Fruit fly (Drosophila melanogaster) whole organism, wandering third instar larva: ENCODE results near the gene slgA.

Experiments
- Abd-B ChIP-seq: fragments of >200 bp; optimal IDR thresholded peaks from 2 replicates; lab custom pipeline; 2017; ENCODE audit warnings: missing biosample characterization, missing genetic modification characterization
- Myc ChIP-seq: fragments of >200 bp; optimal IDR thresholded peaks from 2 replicates; lab custom pipeline; 2017
- ey ChIP-seq: fragments of 200-800 bp; sonication (Bioruptor generic); optimal IDR thresholded peaks from 2 replicates; lab custom pipeline; 2016; ENCODE audit warnings: missing biosample characterization, missing genetic modification characterization
- jim ChIP-seq: fragments of 175-275, 200-325 bp; sonication (Bioruptor generic); optimal IDR thresholded peaks from 2 replicates; lab custom pipeline; 2016; ENCODE audit warnings: missing biosample characterization, mild to moderate bottlenecking, missing genetic modification characterization

DNA sequence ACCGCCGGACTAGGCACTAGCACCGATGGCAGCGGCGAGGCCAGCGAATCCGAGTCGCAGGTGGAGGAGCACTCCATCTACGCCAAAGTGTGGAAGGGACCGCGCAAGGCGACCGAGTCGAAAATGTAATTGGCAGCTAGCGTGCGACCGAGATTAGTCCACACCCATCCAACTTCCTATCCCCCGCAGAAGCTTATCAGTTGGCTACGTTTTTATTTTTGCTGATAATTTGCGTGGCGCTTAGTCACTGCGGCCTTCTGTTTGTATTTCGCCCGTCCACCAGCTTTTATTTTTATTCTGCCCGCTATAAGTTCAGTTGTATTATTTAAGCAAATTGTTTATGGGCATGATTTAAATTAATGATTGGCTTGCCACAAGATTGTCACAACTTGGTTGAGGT is 20.3 kb upstream of the slgA start:
- TF ChIP-seq Myc (lab: Kevin White, UChicago) (no peak), ey (GFP tag; lab: Kevin White, UChicago) (no peak), jim (no peak), Abd-B (GFP tag; lab: Kevin White, UChicago) (no peak)
